Worm (Caenorhabditis elegans): ENCODE results near the gene ceh-30.
A peak's percentile ranks its signal among the peaks of the same experiment; 100 is the strongest.

The ceh-30 gene

ce11 chrX:3029030-3029429, 34.3 kb upstream of the ceh-30 start, which contains the start of gene M02F4.1:
Gene M02F4.1, minus strand, starts transcription at chrX:3029130.
- TF ChIP-seq lin-26 (GFP tag; IDR thresholded peaks at IDR 0.05) (0 out of 2 replicates have a peak, but pooled peaks have one; percentile 25), rpc-1 (optimal IDR thresholded peaks at IDR 0.05) (no peak), rpc-1 (tag; optimal IDR thresholded peaks at IDR 0.05) (no peak)

- TF ChIP-seq lin-26 (GFP tag; IDR thresholded peaks at IDR 0.05) (no peak), nhr-80 (tag; optimal IDR thresholded peaks at IDR 0.05) (peak; percentile 89), atf-7 (tag; optimal IDR thresholded peaks at IDR 0.05) (peak; percentile 10)
Observed at ce11 chrX:3031484-3031883, 31.9 kb upstream of the ceh-30 start, which contains the start of gene clec-265. Gene clec-265, plus strand, starts transcription at chrX:3031783.

- TF ChIP-seq F55B11.4 (tag; optimal IDR thresholded peaks at IDR 0.05; ENCODE audit: borderline replicate concordance, insufficient read depth), result no peak
- TF ChIP-seq nfyb-1 (GFP tag; IDR thresholded peaks at IDR 0.05), result no peak
- no peak for TF ChIP-seq nhr-120 (GFP tag; IDR thresholded peaks at IDR 0.05)
- TF ChIP-seq snpc-4 (GFP tag; optimal IDR thresholded peaks at IDR 0.05), result no peak
- peak in 2 of 4 experiments; percentile 61 to 80 for TF ChIP-seq snpc-4 (tag; optimal IDR thresholded peaks at IDR 0.05)
- no peak for TF ChIP-seq Y95B8A.8 (GFP tag; IDR thresholded peaks at IDR 0.05)
- no peak for TF ChIP-seq ceh-100 (GFP tag; IDR thresholded peaks at IDR 0.05)
- TF ChIP-seq madf-8 (GFP tag; conservative IDR thresholded peaks at IDR 0.05), result no peak
- TF ChIP-seq dpl-1 (GFP tag; optimal IDR thresholded peaks at IDR 0.05), result no peak
Observed at ce11 chrX:3033492-3033891, 29.9 kb upstream of the ceh-30 start.

- TF ChIP-seq sea-2 (GFP tag; IDR thresholded peaks at IDR 0.05) (no peak), ztf-26 (tag; optimal IDR thresholded peaks at IDR 0.05) (no peak), K11D2.4 (GFP tag; IDR thresholded peaks at IDR 0.05) (no peak), nfya-2 (GFP tag; IDR thresholded peaks at IDR 0.05) (no peak), nhr-27 (tag; optimal IDR thresholded peaks at IDR 0.05) (no peak), attf-5 (GFP tag; optimal IDR thresholded peaks at IDR 0.05) (no peak), Y95B8A.8 (GFP tag; IDR thresholded peaks at IDR 0.05) (no peak), F49E8.2 (tag; optimal IDR thresholded peaks at IDR 0.05; ENCODE audit: insufficient read depth) (no peak), mxl-1 (tag; optimal IDR thresholded peaks at IDR 0.05) (no peak), die-1 (tag; optimal IDR thresholded peaks at IDR 0.05) (no peak), akir-1 (GFP tag; optimal IDR thresholded peaks at IDR 0.05) (no peak), rec-8 (tag; optimal IDR thresholded peaks at IDR 0.05) (no peak), let-526 (GFP tag; IDR thresholded peaks at IDR 0.05) (no peak), chd-7 (tag; optimal IDR thresholded peaks at IDR 0.05) (no peak)
Observed at ce11 chrX:3034203-3034602, 29.2 kb upstream of the ceh-30 start, which contains the start of gene M02F4.2. Gene M02F4.2, minus strand, starts transcription at chrX:3034303.

- TF ChIP-seq D2030.7 (GFP tag; IDR thresholded peaks at IDR 0.05), result peak; percentile 94
- TF ChIP-seq B0336.3 (GFP tag; IDR thresholded peaks at IDR 0.05), result peak; percentile 92
- peak; percentile 43 for TF ChIP-seq lsl-1 (GFP tag; optimal IDR thresholded peaks at IDR 0.05)
- no peak for TF ChIP-seq F37B4.10 (GFP tag; IDR thresholded peaks at IDR 0.05)
- 0 out of 2 replicates have a peak, but pooled peaks have one; percentile 65 for TF ChIP-seq nfya-2 (GFP tag; IDR thresholded peaks at IDR 0.05)
- peak; percentile 97 for TF ChIP-seq T26A5.8 (tag; optimal IDR thresholded peaks at IDR 0.05)
- peak; percentile 93 for TF ChIP-seq mes-4 (tag; optimal IDR thresholded peaks at IDR 0.05)
- TF ChIP-seq rec-8 (tag; optimal IDR thresholded peaks at IDR 0.05), result peak; percentile 95 to 96
- TF ChIP-seq F23B12.7 (tag; optimal IDR thresholded peaks at IDR 0.05; ENCODE audit: insufficient read depth), result peak; percentile 96
- peak; percentile 77 for TF ChIP-seq hrde-1 (tag; optimal IDR thresholded peaks at IDR 0.05; ENCODE audit: borderline replicate concordance)
- TF ChIP-seq nhr-179 (tag; optimal IDR thresholded peaks at IDR 0.05), result peak; percentile 82
- TF ChIP-seq Y95B8A.8 (GFP tag; IDR thresholded peaks at IDR 0.05), result peak; percentile 89
- peak; percentile 54 for TF ChIP-seq nhr-80 (tag; optimal IDR thresholded peaks at IDR 0.05)
- TF ChIP-seq tbx-9 (tag; optimal IDR thresholded peaks at IDR 0.05; ENCODE audit: borderline replicate concordance), result peak; percentile 87
- TF ChIP-seq C06A6.2 (GFP tag; conservative IDR thresholded peaks at IDR 0.05), result peak; percentile 88
- peak; percentile 92 for TF ChIP-seq madf-10 (tag; optimal IDR thresholded peaks at IDR 0.05)
- TF ChIP-seq F57C9.4 (tag; optimal IDR thresholded peaks at IDR 0.05), result peak; percentile 80
- no peak for TF ChIP-seq F55B11.4 (tag; optimal IDR thresholded peaks at IDR 0.05; ENCODE audit: borderline replicate concordance, insufficient read depth)
- TF ChIP-seq ets-4 (GFP tag; optimal IDR thresholded peaks at IDR 0.05), result peak; percentile 55
- no peak for TF ChIP-seq nfya-1 (tag; optimal IDR thresholded peaks at IDR 0.05; ENCODE audit: borderline replicate concordance, insufficient read depth)
Observed at ce11 chrX:3035972-3036379, 27.4 kb upstream of the ceh-30 start.

Measured in whole organism, young adult.